Worm (Caenorhabditis elegans) whole organism, early embryonic: Measurements from ENCODE around the gene cogc-6.

Source experiments
- B0310.2 ChIP-seq: sonication (generic microtip); optimal IDR thresholded peaks from 2 replicates; lab custom pipeline; 2016; ENCODE audit warnings: mild to moderate bottlenecking, missing genetic modification characterization, missing compliant biosample characterization
- F13C5.2 ChIP-seq: sonication (generic microtip); optimal IDR thresholded peaks from 2 replicates; lab custom pipeline; 2017; ENCODE audit warnings: mild to moderate bottlenecking, missing genetic modification characterization, inconsistent platforms, missing compliant biosample characterization
- aly-1 ChIP-seq: sonication (generic microtip); optimal IDR thresholded peaks from 2 replicates; lab custom pipeline; 2016; ENCODE audit warnings: missing genetic modification characterization, missing compliant biosample characterization
- ama-1 ChIP-seq: fragments of 150-350 bp; optimal IDR thresholded peaks from 2 replicates; lab custom pipeline; 2014
- ceh-13 ChIP-seq: fragments of 200-800 bp; sonication (Bioruptor generic); optimal IDR thresholded peaks from 2 replicates; lab custom pipeline; 2018; ENCODE audit warnings: mild to moderate bottlenecking, missing genetic modification characterization, missing compliant biosample characterization
- ceh-36 ChIP-seq: sonication (generic microtip); optimal IDR thresholded peaks from 2 replicates; lab custom pipeline; 2016; ENCODE audit warnings: missing genetic modification characterization, inconsistent platforms, missing compliant biosample characterization
- ets-7 ChIP-seq: sonication (generic microtip); optimal IDR thresholded peaks from 2 replicates; lab custom pipeline; 2016; ENCODE audit warnings: missing genotype, missing genetic modification characterization, missing compliant biosample characterization
- flt-1 ChIP-seq: fragments of 200-800 bp; sonication (Bioruptor generic); IDR thresholded peaks from 2 replicates; pipeline ENCODE4 v1.3.6; 2022; ENCODE audit warnings: missing genetic modification characterization, missing compliant biosample characterization
- hmbx-1 ChIP-seq: sonication (generic microtip); optimal IDR thresholded peaks from 2 replicates; lab custom pipeline; 2016; ENCODE audit warnings: mild to moderate bottlenecking, missing genetic modification characterization, missing compliant biosample characterization
- hmg-4 ChIP-seq: fragments of 200-800 bp; sonication (Bioruptor generic); optimal IDR thresholded peaks from 2 replicates; lab custom pipeline; 2018; ENCODE audit warnings: mild to moderate bottlenecking, missing genetic modification characterization, missing compliant biosample characterization
- hnd-1 ChIP-seq: sonication (generic microtip); optimal IDR thresholded peaks from 2 replicates; lab custom pipeline; 2016; ENCODE audit warnings: missing genetic modification characterization, missing compliant biosample characterization
- pes-1 ChIP-seq: fragments of 200-800 bp; sonication (Bioruptor generic); IDR thresholded peaks from 2 replicates; pipeline ENCODE4 v1.3.6; 2022; ENCODE audit warnings: missing genetic modification reagents, missing genetic modification characterization, missing compliant biosample characterization
- scrt-1 ChIP-seq: fragments of 200-800 bp; sonication (Bioruptor generic); IDR thresholded peaks from 2 replicates; pipeline ENCODE4 v1.3.6; 2022; ENCODE audit warnings: missing genetic modification characterization, missing compliant biosample characterization
- sea-1 ChIP-seq: fragments of 200-800 bp; sonication (Bioruptor generic); conservative IDR thresholded peaks from 2 replicates; pipeline ENCODE4 v1.3.6; 2022; ENCODE audit warnings: missing genetic modification characterization, missing compliant biosample characterization
- tbx-11 ChIP-seq: fragments of 200-800 bp; sonication (Bioruptor generic); IDR thresholded peaks from 2 replicates; pipeline ENCODE4 v1.3.6; 2022; ENCODE audit warnings: missing genetic modification characterization, missing compliant biosample characterization
- tbx-37 ChIP-seq: fragments of 200-800 bp; sonication (Bioruptor generic); conservative IDR thresholded peaks from 2 replicates; pipeline ENCODE4 v1.3.6; 2022; ENCODE audit warnings: missing genetic modification reagents, missing genetic modification characterization, missing compliant biosample characterization
- tra-4 ChIP-seq: sonication (generic microtip); optimal IDR thresholded peaks from 2 replicates; lab custom pipeline; 2017; ENCODE audit warnings: missing genetic modification characterization, missing compliant biosample characterization

The cogc-6 gene

DNA sequence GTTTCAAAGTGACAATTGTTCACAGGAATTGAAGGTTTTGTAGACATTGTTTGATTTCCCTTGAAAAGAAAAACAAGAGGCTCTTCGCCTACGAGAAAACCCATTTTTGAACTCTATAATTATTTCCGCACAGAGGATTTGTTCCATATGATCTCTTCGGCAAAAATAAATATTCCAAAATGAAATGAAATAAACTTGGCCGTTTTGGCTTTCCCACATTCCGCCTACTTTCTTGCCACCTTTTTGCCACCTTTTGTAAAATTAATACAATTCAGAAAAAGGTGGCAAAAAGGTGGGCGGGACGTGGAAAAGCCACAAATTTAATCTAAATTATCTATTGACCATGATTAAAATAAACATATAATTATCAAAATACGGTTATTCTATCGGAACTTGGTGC, 32.7 kb downstream of the cogc-6 start, which contains the start of gene F20D6.15:
Gene F20D6.15, minus strand, starts transcription at position 47 of the 400 bp plus-strand sequence.
- no peak for TF ChIP-seq ceh-36 (tag; lab: Kevin White, UChicago)
- no peak for TF ChIP-seq scrt-1 (GFP tag; lab: Robert Waterston, UW)
- no peak for TF ChIP-seq hmbx-1
- TF ChIP-seq flt-1 (GFP tag; lab: Robert Waterston, UW) = no peak
- no peak for TF ChIP-seq tbx-37 (GFP tag; lab: Robert Waterston, UW)
- no peak for TF ChIP-seq tbx-11 (GFP tag; lab: Robert Waterston, UW)
- no peak for TF ChIP-seq B0310.2 (tag; lab: Kevin White, UChicago)
- no peak for TF ChIP-seq pes-1 (GFP tag; lab: Robert Waterston, UW)
- TF ChIP-seq ets-7 = no peak
- TF ChIP-seq sea-1 (GFP tag; lab: Robert Waterston, UW) = no peak
- TF ChIP-seq ceh-13 = no peak
- no peak for TF ChIP-seq F13C5.2 (tag; lab: Kevin White, UChicago)
- no peak for TF ChIP-seq tra-4
- TF ChIP-seq hnd-1 = no peak
- no peak for TF ChIP-seq aly-1 (tag; lab: Kevin White, UChicago)
- no peak for TF ChIP-seq ama-1 (lab: Kevin White, UChicago)
- no peak for TF ChIP-seq hmg-4

DNA sequence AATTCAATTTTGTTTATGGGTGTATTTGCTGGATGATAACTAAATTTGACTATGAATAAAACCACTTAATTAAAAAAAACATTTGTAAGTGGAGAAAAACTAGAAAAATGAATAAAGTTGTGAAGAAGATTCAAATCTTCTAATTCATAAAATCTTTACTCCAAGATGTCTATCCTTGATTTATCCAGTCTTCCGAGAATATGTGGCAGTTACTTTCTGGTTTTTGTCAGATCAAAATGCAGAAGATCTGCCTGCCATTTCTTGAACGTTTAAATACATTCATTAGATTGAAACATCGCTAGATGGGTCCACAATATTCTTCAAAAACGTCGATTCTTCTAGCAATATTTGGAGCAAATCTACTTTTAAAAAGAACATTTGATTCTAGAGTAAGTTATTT, 35.4 kb downstream of the cogc-6 start, which contains the start of gene F20D6.2:
Gene F20D6.2, plus strand, starts transcription at position 301 of the 400 bp plus-strand sequence.
- TF ChIP-seq sea-1 (GFP tag; lab: Robert Waterston, UW) (no peak), hnd-1 (no peak), ets-7 (no peak), hmbx-1 (no peak), pes-1 (GFP tag; lab: Robert Waterston, UW) (no peak), ama-1 (lab: Kevin White, UChicago) (no peak), ceh-13 (no peak), tra-4 (no peak), scrt-1 (GFP tag; lab: Robert Waterston, UW) (no peak), aly-1 (tag; lab: Kevin White, UChicago) (no peak), tbx-11 (GFP tag; lab: Robert Waterston, UW) (no peak)

DNA sequence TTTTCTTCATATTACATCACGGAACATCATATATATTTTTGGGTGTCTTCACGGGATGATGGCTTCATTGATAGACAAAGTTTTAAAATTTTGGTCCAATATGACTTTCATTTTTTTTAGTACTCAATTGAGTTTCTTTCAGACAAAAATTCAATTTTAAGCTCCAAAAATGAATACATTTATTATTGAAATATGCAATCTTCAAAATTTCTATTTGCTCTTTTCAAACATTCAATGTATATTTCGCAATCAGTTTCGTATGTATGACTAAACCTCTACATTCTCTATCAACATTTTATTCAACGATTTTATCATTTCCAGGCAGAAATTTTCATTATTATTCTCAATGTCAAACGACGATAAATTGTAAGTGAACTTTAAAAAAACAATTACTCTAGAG, 37.7 kb downstream of the cogc-6 start, which contains the start of gene srp-8:
Gene srp-8, plus strand, starts transcription at position 301 of the 400 bp plus-strand sequence.
- TF ChIP-seq aly-1 (tag; lab: Kevin White, UChicago) = no peak
- TF ChIP-seq flt-1 (GFP tag; lab: Robert Waterston, UW) = no peak
- TF ChIP-seq ceh-13 = no peak
- no peak for TF ChIP-seq sea-1 (GFP tag; lab: Robert Waterston, UW)
- TF ChIP-seq B0310.2 (tag; lab: Kevin White, UChicago) = no peak
- no peak for TF ChIP-seq tbx-11 (GFP tag; lab: Robert Waterston, UW)
- no peak for TF ChIP-seq ets-7
- TF ChIP-seq ama-1 (lab: Kevin White, UChicago) = no peak
- no peak for TF ChIP-seq tra-4
- TF ChIP-seq F13C5.2 (tag; lab: Kevin White, UChicago) = no peak
- TF ChIP-seq hmg-4 = no peak
- TF ChIP-seq hnd-1 = no peak
- no peak for TF ChIP-seq ceh-36 (tag; lab: Kevin White, UChicago)
- TF ChIP-seq hmbx-1 = no peak

DNA sequence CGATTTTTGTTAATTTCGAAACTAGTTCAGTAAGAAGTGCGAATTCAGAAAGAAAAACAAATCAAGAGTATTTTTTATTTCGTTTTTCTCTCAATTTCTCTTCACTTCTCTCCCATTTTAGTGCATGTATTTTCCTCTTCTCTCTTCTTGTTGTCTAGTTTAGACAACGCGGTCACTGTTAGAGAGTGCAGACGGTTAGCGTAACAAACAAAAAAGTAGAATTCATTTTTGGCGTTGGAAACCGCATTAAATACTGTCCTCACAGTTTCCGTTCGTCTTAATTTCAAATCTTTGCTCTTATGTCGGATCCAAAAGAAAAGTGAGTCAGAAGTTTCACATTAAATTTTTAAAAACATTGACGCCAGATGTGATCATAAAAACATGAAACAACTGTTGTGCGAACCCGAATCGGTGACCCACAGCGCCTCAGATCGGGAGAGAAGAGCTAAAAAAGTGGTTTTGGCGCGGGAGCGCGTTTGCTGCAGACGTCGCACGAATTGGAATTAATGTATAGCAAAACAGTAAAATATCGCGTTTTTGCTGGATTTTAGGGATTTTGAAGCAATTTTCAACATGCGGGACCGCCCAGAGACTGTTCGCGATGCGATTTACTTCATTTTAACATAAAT, 42.1 kb downstream of the cogc-6 start, which contains the start of gene srp-7:
Gene srp-7, plus strand, starts transcription at position 213 of the 629 bp plus-strand sequence.
- no peak for TF ChIP-seq tbx-37 (GFP tag; lab: Robert Waterston, UW)
- peak; percentile 36; the same call in 1 of the 2 replicates for TF ChIP-seq scrt-1 (GFP tag; lab: Robert Waterston, UW)

DNA sequence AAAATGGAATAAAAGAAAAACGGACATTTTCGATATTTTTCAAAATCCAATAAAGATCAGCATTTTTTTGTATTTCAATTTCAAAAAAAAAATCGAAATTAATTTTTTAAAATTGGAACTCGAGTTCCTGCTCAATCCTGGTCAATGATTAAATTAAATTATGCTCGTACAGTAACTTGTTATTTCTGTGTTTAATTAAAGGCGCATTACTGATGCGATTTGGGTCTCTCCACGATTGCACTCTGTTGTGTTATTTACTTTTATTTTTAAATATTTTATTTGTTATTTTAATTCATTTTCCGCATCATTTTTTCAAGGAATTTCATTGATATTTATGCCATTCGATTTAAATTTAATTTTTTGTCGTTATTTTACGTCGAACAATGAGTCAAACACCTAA, 42.8 kb downstream of the cogc-6 start:
- TF ChIP-seq tbx-11 (GFP tag; lab: Robert Waterston, UW) (no peak), sea-1 (GFP tag; lab: Robert Waterston, UW) (no peak), hmg-4 (no peak), flt-1 (GFP tag; lab: Robert Waterston, UW) (no peak), ceh-13 (no peak), hmbx-1 (no peak)

DNA sequence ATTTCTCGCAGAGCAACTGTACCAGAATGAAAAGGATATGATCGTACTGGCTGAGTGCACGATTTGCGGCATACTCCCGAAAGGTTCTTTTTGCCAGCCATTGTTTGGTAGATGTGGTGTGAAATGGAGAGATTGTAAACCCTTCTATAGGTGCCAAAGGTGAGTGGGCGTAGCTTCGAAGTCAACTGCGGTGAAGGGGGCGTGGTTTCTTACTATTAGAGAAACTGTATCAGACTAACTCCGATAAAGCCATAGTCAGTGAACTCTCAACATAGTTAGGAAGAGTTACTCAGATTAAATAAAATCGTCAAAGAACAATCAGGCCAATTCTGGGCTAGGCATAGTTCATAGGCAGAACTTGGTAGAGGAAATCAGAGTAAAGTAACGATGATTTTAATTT, 43.8 kb downstream of the cogc-6 start, which contains the start of gene F20D6.9:
Gene F20D6.9, minus strand, starts transcription at position 101 of the 400 bp plus-strand sequence.
- TF ChIP-seq ama-1 (lab: Kevin White, UChicago) (no peak), tbx-37 (GFP tag; lab: Robert Waterston, UW) (no peak)

DNA sequence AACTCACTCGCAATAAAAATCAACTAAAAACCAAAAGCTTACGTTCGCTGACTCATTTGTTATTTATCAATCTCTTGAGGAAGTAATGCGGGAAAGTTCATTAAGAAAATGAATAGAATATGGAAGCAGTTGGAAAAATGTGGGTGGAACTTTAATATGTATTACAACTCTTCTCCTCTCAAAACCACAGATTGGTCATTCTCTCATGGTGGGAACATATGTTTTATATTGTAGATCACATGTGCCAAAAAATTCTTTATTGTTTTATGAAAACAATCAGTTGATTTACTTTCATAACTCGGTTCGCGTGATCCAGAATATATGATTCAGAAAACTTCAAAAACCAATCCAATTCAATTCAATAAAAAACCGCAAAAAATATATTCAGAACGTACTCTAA, 49.4 kb downstream of the cogc-6 start:
- TF ChIP-seq tbx-11 (GFP tag; lab: Robert Waterston, UW) = no peak
- no peak for TF ChIP-seq F13C5.2 (tag; lab: Kevin White, UChicago)
- TF ChIP-seq flt-1 (GFP tag; lab: Robert Waterston, UW) = no peak
- TF ChIP-seq sea-1 (GFP tag; lab: Robert Waterston, UW) = no peak
- no peak for TF ChIP-seq ceh-13
- no peak for TF ChIP-seq hmbx-1
- no peak for TF ChIP-seq B0310.2 (tag; lab: Kevin White, UChicago)
- TF ChIP-seq tbx-37 (GFP tag; lab: Robert Waterston, UW) = no peak
- TF ChIP-seq ama-1 (lab: Kevin White, UChicago) = no peak
- TF ChIP-seq scrt-1 (GFP tag; lab: Robert Waterston, UW) = no peak
- TF ChIP-seq ets-7 = no peak
- no peak for TF ChIP-seq hmg-4
- TF ChIP-seq tra-4 = no peak
- TF ChIP-seq pes-1 (GFP tag; lab: Robert Waterston, UW) = no peak

DNA sequence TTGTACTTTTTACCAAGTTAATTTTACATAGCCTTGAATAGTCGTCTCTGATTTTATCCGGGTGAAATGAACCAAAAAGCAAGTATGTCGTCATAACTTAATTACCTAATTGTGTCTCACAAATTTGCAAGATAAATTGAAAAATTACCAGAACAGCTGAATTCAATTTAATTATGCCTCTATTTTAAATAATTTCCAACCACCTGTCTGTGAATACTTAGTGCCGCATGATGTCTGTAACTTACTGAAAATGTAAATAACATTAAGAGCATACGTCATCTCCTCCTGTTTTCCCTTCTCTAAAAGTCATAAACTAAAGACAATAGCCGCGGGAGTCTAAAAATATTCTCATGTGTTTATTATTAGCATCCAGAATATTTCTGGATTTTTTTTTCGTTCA, 50.8 kb downstream of the cogc-6 start:
- TF ChIP-seq scrt-1 (GFP tag; lab: Robert Waterston, UW) (no peak), hmg-4 (no peak), F13C5.2 (tag; lab: Kevin White, UChicago) (no peak), ama-1 (lab: Kevin White, UChicago) (no peak), ceh-13 (no peak), pes-1 (GFP tag; lab: Robert Waterston, UW) (no peak), tra-4 (no peak), tbx-11 (GFP tag; lab: Robert Waterston, UW) (no peak), hnd-1 (no peak), flt-1 (GFP tag; lab: Robert Waterston, UW) (no peak), ets-7 (no peak), ceh-36 (tag; lab: Kevin White, UChicago) (no peak), aly-1 (tag; lab: Kevin White, UChicago) (no peak)
